Comparison of ENCODE assay signal across 3 fruit fly cellular contexts in the genomic region with DNA sequence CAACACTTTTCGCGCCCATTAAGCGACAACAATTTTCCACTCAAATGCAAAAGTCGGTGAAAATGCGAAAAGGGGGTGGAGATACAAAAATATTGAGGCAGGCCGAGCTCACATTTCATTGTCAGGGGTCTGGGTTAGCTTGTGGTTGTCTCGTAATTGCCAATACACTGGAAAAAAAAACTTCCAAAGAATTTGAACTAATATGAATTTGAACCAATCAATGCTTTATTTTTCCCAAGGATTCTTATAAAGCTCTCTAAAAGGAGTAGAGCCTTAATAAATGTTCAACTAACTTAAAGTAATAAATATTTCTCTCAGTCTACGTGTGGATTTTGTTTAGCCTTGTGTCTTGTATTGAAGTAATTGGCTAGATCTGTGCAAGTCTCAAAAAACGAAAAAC.
TF ChIP-seq lines count a peak whose summit lies in the region.

No protein-coding gene starts in this region.

- no peak for TF ChIP-seq CTCF in whole organism, embryonic (GFP tag; optimal IDR thresholded peaks at IDR 0.05; lab: Kevin White, UChicago)

TF ChIP-seq in whole organism, embryonic, 481 proteins besides CTCF, POLR2A, EP300 and RAD21 (continues in another document):
- TF ChIP-seq Lpt (GFP tag; optimal IDR thresholded peaks at IDR 0.05; lab: Kevin White, UChicago) (no peak), az2 (GFP tag; optimal IDR thresholded peaks at IDR 0.05; lab: Kevin White, UChicago) (peak; percentile 25), NK7.1 (GFP tag; optimal IDR thresholded peaks at IDR 0.05; lab: Kevin White, UChicago) (no peak), gsb-n (tag; optimal IDR thresholded peaks at IDR 0.05; lab: Kevin White, UChicago) (no peak), Meics (GFP tag; optimal IDR thresholded peaks at IDR 0.05; lab: Kevin White, UChicago) (no peak), lov (optimal IDR thresholded peaks at IDR 0.05; lab: Kevin White, UChicago) (no peak), lov (GFP tag; IDR thresholded peaks at IDR 0.05; lab: Robert Waterston, UW) (0 out of 3 replicates have a peak, but pooled peaks have one; percentile 51), Lhr (GFP tag; optimal IDR thresholded peaks at IDR 0.05; lab: Kevin White, UChicago) (no peak), Eip74EF (GFP tag; optimal IDR thresholded peaks at IDR 0.05; lab: Kevin White, UChicago) (no peak), Dfd (GFP tag; optimal IDR thresholded peaks at IDR 0.05; lab: Kevin White, UChicago) (no peak), Drgx (GFP tag; IDR thresholded peaks at IDR 0.05; lab: Robert Waterston, UW) (peak; percentile 64), otp (GFP tag; IDR thresholded peaks at IDR 0.05; lab: Robert Waterston, UW) (no peak), esg (GFP tag; conservative IDR thresholded peaks at IDR 0.05; lab: Robert Waterston, UW) (no peak), hbn (GFP tag; IDR thresholded peaks at IDR 0.05; lab: Robert Waterston, UW; ENCODE audit: partially characterized antibody) (no peak), pum (GFP tag; optimal IDR thresholded peaks at IDR 0.05; lab: Kevin White, UChicago) (peak; percentile 6), abd-A (tag; optimal IDR thresholded peaks at IDR 0.05; lab: Kevin White, UChicago) (no peak), zen2 (GFP tag; IDR thresholded peaks at IDR 0.05; lab: Robert Waterston, UW; ENCODE audit: partially characterized antibody) (no peak), Blimp-1 (GFP tag; optimal IDR thresholded peaks at IDR 0.05; lab: Kevin White, UChicago) (peak; percentile 37), scrt (GFP tag; optimal IDR thresholded peaks at IDR 0.05; lab: Kevin White, UChicago) (no peak), Doc3 (GFP tag; IDR thresholded peaks at IDR 0.05; lab: Robert Waterston, UW; ENCODE audit: partially characterized antibody) (no peak), dimm (GFP tag; IDR thresholded peaks at IDR 0.05; lab: Robert Waterston, UW) (no peak), pros (GFP tag; optimal IDR thresholded peaks at IDR 0.05; lab: Kevin White, UChicago) (no peak), CG14710 (tag; optimal IDR thresholded peaks at IDR 0.05; lab: Kevin White, UChicago) (peak; percentile 34), pho (GFP tag; optimal IDR thresholded peaks at IDR 0.05; lab: Kevin White, UChicago) (no peak), bowl (GFP tag; IDR thresholded peaks at IDR 0.05; lab: Robert Waterston, UW) (no peak), D (optimal IDR thresholded peaks at IDR 0.05; lab: Kevin White, UChicago) (no peak), D (GFP tag; optimal IDR thresholded peaks at IDR 0.05; lab: Kevin White, UChicago) (peak; percentile 8), CG6689 (GFP tag; IDR thresholded peaks at IDR 0.05; lab: Robert Waterston, UW) (peak; percentile 25; the same call in 1 of the 2 replicates), Scr (GFP tag; IDR thresholded peaks at IDR 0.05; lab: Robert Waterston, UW; ENCODE audit: partially characterized antibody) (no peak)

TF ChIP-seq in whole organism, prepupa, 60 proteins besides CTCF, POLR2A, EP300 and RAD21 (continues in another document):
- TF ChIP-seq ss (GFP tag; optimal IDR thresholded peaks at IDR 0.05; lab: Kevin White, UChicago), result no peak
- peak; percentile 32 for TF ChIP-seq CG10669 (GFP tag; optimal IDR thresholded peaks at IDR 0.05; lab: Kevin White, UChicago)
- TF ChIP-seq CG8119 (GFP tag; IDR thresholded peaks at IDR 0.05; lab: Robert Waterston, UW), result peak; percentile 75
- TF ChIP-seq cyc (GFP tag; optimal IDR thresholded peaks at IDR 0.05; lab: Kevin White, UChicago), result no peak
- TF ChIP-seq dsx (GFP tag; optimal IDR thresholded peaks at IDR 0.05; lab: Kevin White, UChicago; ENCODE audit: poor library complexity, severe bottlenecking), result peak; percentile 9
- TF ChIP-seq achi (GFP tag; optimal IDR thresholded peaks at IDR 0.05; lab: Kevin White, UChicago), result peak; percentile 44
- no peak for TF ChIP-seq CG8319 (GFP tag; optimal IDR thresholded peaks at IDR 0.05; lab: Kevin White, UChicago)
- no peak for TF ChIP-seq Met (GFP tag; optimal IDR thresholded peaks at IDR 0.05; lab: Kevin White, UChicago)
- peak; percentile 22 for TF ChIP-seq Sox14 (GFP tag; optimal IDR thresholded peaks at IDR 0.05; lab: Kevin White, UChicago)
- TF ChIP-seq Hr38 (GFP tag; optimal IDR thresholded peaks at IDR 0.05; lab: Kevin White, UChicago), result no peak
- peak; percentile 45 for TF ChIP-seq acj6 (GFP tag; optimal IDR thresholded peaks at IDR 0.05; lab: Kevin White, UChicago)
- TF ChIP-seq Eip78C (GFP tag; lab: Kevin White, UChicago), result peak; percentile 85
- no peak for TF ChIP-seq fkh (GFP tag; optimal IDR thresholded peaks at IDR 0.05; lab: Kevin White, UChicago)
- TF ChIP-seq pdm3 (GFP tag; optimal IDR thresholded peaks at IDR 0.05; lab: Kevin White, UChicago), result peak; percentile 57
- no peak for TF ChIP-seq CG34406 (GFP tag; optimal IDR thresholded peaks at IDR 0.05; lab: Kevin White, UChicago)
- TF ChIP-seq Eip93F (GFP tag; optimal IDR thresholded peaks at IDR 0.05; lab: Kevin White, UChicago), result no peak
- peak; percentile 14 for TF ChIP-seq spab (GFP tag; optimal IDR thresholded peaks at IDR 0.05; lab: Kevin White, UChicago)
- peak; percentile 80 for TF ChIP-seq CG32006 (GFP tag; optimal IDR thresholded peaks at IDR 0.05; lab: Kevin White, UChicago)
- TF ChIP-seq CG15336 (GFP tag; IDR thresholded peaks at IDR 0.05; lab: Robert Waterston, UW), result peak; percentile 77
- peak; percentile 77; the same call in 2 of the 3 replicates for TF ChIP-seq CG6163 (GFP tag; IDR thresholded peaks at IDR 0.05; lab: Robert Waterston, UW)
- no peak for TF ChIP-seq Blimp-1 (GFP tag; optimal IDR thresholded peaks at IDR 0.05; lab: Kevin White, UChicago)
- TF ChIP-seq Lpt (GFP tag; optimal IDR thresholded peaks at IDR 0.05; lab: Kevin White, UChicago), result peak; percentile 52
- no peak for TF ChIP-seq CG9139 (GFP tag; optimal IDR thresholded peaks at IDR 0.05; lab: Kevin White, UChicago)
- TF ChIP-seq topi (GFP tag; optimal IDR thresholded peaks at IDR 0.05; lab: Kevin White, UChicago), result peak; percentile 26
- TF ChIP-seq CG3032 (tag; optimal IDR thresholded peaks at IDR 0.05; lab: Kevin White, UChicago), result peak; percentile 13
- TF ChIP-seq vri (GFP tag; optimal IDR thresholded peaks at IDR 0.05; lab: Kevin White, UChicago), result no peak
- peak in 1 of 2 experiments; percentile 46 for TF ChIP-seq salr (GFP tag; optimal IDR thresholded peaks at IDR 0.05; lab: Kevin White, UChicago)
- no peak for TF ChIP-seq CG16779 (tag; optimal IDR thresholded peaks at IDR 0.05; lab: Kevin White, UChicago)
- TF ChIP-seq svp (GFP tag; lab: Kevin White, UChicago), result no peak
- peak; percentile 52 for TF ChIP-seq CG3919 (GFP tag; optimal IDR thresholded peaks at IDR 0.05; lab: Kevin White, UChicago)
- no peak for TF ChIP-seq CG6808 (GFP tag; optimal IDR thresholded peaks at IDR 0.05; lab: Kevin White, UChicago)

TF ChIP-seq in whole organism, pupa, 21 proteins besides CTCF, POLR2A, EP300 and RAD21:
- TF ChIP-seq CG15710 (tag; optimal IDR thresholded peaks at IDR 0.05; lab: Kevin White, UChicago), result peak; percentile 17
- peak; percentile 46 for TF ChIP-seq CG17806 (tag; optimal IDR thresholded peaks at IDR 0.05; lab: Kevin White, UChicago)
- peak; percentile 69 for TF ChIP-seq CG32121 (GFP tag; IDR thresholded peaks at IDR 0.05; lab: Robert Waterston, UW)
- TF ChIP-seq fd96Ca (GFP tag; IDR thresholded peaks at IDR 0.05; lab: Robert Waterston, UW), result no peak
- peak; percentile 58 for TF ChIP-seq Pif1A (GFP tag; optimal IDR thresholded peaks at IDR 0.05; lab: Kevin White, UChicago)
- TF ChIP-seq Pif1B (GFP tag; optimal IDR thresholded peaks at IDR 0.05; lab: Kevin White, UChicago), result no peak
- TF ChIP-seq CG9948 (tag; optimal IDR thresholded peaks at IDR 0.05; lab: Kevin White, UChicago), result peak; percentile 39
- peak; percentile 71; the same call in 2 of the 3 replicates for TF ChIP-seq CG4496 (GFP tag; IDR thresholded peaks at IDR 0.05; lab: Robert Waterston, UW)
- TF ChIP-seq CG14655 (GFP tag; optimal IDR thresholded peaks at IDR 0.05; lab: Kevin White, UChicago), result peak; percentile 54
- TF ChIP-seq CG13204 (GFP tag; optimal IDR thresholded peaks at IDR 0.05; lab: Kevin White, UChicago), result no peak
- TF ChIP-seq Ets98B (GFP tag; IDR thresholded peaks at IDR 0.05; lab: Robert Waterston, UW), result peak; percentile 76
- peak; percentile 68 for TF ChIP-seq CG8301 (tag; optimal IDR thresholded peaks at IDR 0.05; lab: Kevin White, UChicago)
- no peak for TF ChIP-seq rn (GFP tag; IDR thresholded peaks at IDR 0.05; lab: Robert Waterston, UW)
- peak; percentile 52 for TF ChIP-seq CG8159 (tag; optimal IDR thresholded peaks at IDR 0.05; lab: Kevin White, UChicago)
- no peak for TF ChIP-seq CG34367 (tag; optimal IDR thresholded peaks at IDR 0.05; lab: Kevin White, UChicago)
- no peak for TF ChIP-seq D1 (tag; optimal IDR thresholded peaks at IDR 0.05; lab: Kevin White, UChicago)
- no peak for TF ChIP-seq CG12605 (GFP tag; IDR thresholded peaks at IDR 0.05; lab: Robert Waterston, UW)
- TF ChIP-seq gl (tag; optimal IDR thresholded peaks at IDR 0.05; lab: Kevin White, UChicago), result no peak
- TF ChIP-seq EcR (GFP tag; optimal IDR thresholded peaks at IDR 0.05; lab: Kevin White, UChicago), result no peak
- no peak for TF ChIP-seq CG10348 (GFP tag; IDR thresholded peaks at IDR 0.05; lab: Robert Waterston, UW)
- TF ChIP-seq Snoo (tag; optimal IDR thresholded peaks at IDR 0.05; lab: Kevin White, UChicago), result no peak
